Worm (Caenorhabditis elegans) whole organism, midembryonic: ENCODE data around the gene exc-7.

Experiments
- T22C8.4 ChIP-seq: fragments of 200-800 bp; sonication (Bioruptor generic); IDR thresholded peaks from 2 replicates; pipeline ENCODE4 v1.3.6; 2022; ENCODE audit warnings: missing genetic modification characterization, missing compliant biosample characterization
- flt-1 ChIP-seq: fragments of 200-800 bp; sonication (Bioruptor generic); IDR thresholded peaks from 2 replicates; pipeline ENCODE4 v1.3.6; 2022; ENCODE audit warnings: missing genetic modification characterization, missing compliant biosample characterization
- med-1 ChIP-seq: sonication (generic microtip); optimal IDR thresholded peaks from 2 replicates; lab custom pipeline; 2017; ENCODE audit warnings: missing genetic modification characterization, mild to moderate bottlenecking, missing compliant biosample characterization, antibody characterized with exemption, missing genetic modification reagents; ENCODE audit not compliant: insufficient read depth
- ref-1 ChIP-seq: fragments of 200-800 bp; sonication (Bioruptor generic); conservative IDR thresholded peaks from 2 replicates; pipeline ENCODE4 v1.3.6; 2022; ENCODE audit warnings: missing genetic modification reagents, missing genetic modification characterization, missing compliant biosample characterization
- tab-1 ChIP-seq: fragments of 200-800 bp; sonication (Bioruptor generic); IDR thresholded peaks from 2 replicates; pipeline ENCODE4 v1.3.6; 2022; ENCODE audit warnings: missing genetic modification characterization, missing compliant biosample characterization
- ztf-23 ChIP-seq: fragments of 200-800 bp; sonication (Bioruptor generic); IDR thresholded peaks from 2 replicates; pipeline ENCODE4 v1.3.6; 2022; ENCODE audit warnings: missing genetic modification reagents, missing genetic modification characterization, missing compliant biosample characterization
- ztf-29 ChIP-seq: fragments of 200-800 bp; sonication (Bioruptor generic); IDR thresholded peaks from 2 replicates; pipeline ENCODE4 v1.3.6; 2022; ENCODE audit warnings: missing genetic modification reagents, missing genetic modification characterization, missing compliant biosample characterization

DNA sequence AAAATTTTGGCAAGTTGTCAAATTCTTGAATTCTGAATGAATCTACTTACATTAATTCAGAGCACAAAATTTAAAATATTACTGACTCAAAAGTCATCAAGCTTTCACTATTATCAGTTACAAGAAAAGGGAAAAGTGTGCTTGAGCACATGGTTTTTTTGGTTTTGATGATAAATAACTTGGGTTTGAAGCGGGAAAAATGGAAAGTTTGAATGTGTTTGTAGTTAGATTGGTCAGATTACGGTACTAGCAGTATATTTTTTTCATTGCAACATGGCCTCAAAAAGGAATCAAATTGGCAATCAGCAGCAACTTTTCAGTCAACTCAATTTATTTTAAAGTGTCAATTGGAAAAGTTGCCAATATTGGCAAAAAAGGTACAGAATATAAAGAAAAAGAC, 28.9 kb downstream of the exc-7 start:
- TF ChIP-seq ref-1 (GFP tag; lab: Robert Waterston, UW) (no peak), med-1 (GFP tag; lab: Kevin White, UChicago) (no peak), T22C8.4 (GFP tag; lab: Robert Waterston, UW) (no peak), flt-1 (GFP tag; lab: Robert Waterston, UW) (no peak), tab-1 (GFP tag; lab: Robert Waterston, UW) (no peak), ztf-23 (GFP tag; lab: Robert Waterston, UW) (no peak), ztf-29 (GFP tag; lab: Robert Waterston, UW) (no peak)
